Worm (Caenorhabditis elegans) whole organism, L4 larva: Measurements from ENCODE around the gene gtap-2.

Experiments used
- ceh-62 ChIP-seq: sonication (generic microtip); optimal IDR thresholded peaks from 2 replicates; lab custom pipeline; 2017; ENCODE audit warnings: missing biosample characterization, missing genetic modification characterization
- hlh-30 ChIP-seq: sonication (generic microtip); optimal IDR thresholded peaks from 2 replicates; lab custom pipeline; 2017; ENCODE audit warnings: antibody characterized with exemption, mild to moderate bottlenecking, missing genetic modification characterization, missing compliant biosample characterization; ENCODE audit not compliant: insufficient read depth
- nhr-76 ChIP-seq: fragments of 150-350 bp; optimal IDR thresholded peaks from 2 replicates; lab custom pipeline; 2014; ENCODE audit warnings: missing biosample characterization, missing genetic modification characterization
- saeg-2 ChIP-seq: fragments of 200-800 bp; sonication (Bioruptor generic); IDR thresholded peaks from 2 replicates; pipeline ENCODE4 v1.3.6; 2022; ENCODE audit warnings: missing genetic modification reagents, missing genetic modification characterization, missing compliant biosample characterization

DNA sequence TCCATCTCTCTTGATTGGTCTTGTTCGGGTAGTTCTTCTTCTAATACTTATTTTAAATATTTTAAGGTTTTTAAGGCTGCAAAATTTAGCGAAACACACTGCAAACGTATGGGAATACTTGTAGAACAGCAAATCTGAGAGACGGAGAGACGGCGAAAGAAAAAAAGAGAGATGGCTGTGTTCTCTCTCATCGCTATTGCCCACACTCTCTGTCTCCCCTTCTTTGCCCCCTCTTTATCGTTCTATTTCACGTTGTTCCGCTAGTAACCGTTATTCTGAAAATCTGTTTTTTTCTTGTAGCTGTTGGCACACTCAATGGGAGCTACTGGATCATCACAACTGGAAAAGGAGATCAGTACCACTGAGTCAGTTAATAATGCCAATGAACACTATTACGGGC lies 32.0 kb upstream of the gtap-2 start, which contains the start of gene usp-46:
- TF ChIP-seq nhr-76 (no peak), hlh-30 (tag; lab: Kevin White, UChicago) (no peak), ceh-62 (tag; lab: Kevin White, UChicago) (no peak), saeg-2 (GFP tag; lab: Robert Waterston, UW) (no peak)
